Fruit fly (Drosophila melanogaster) whole organism, embryonic: ENCODE data around the gene CG13949.

Source experiments
- Asciz ChIP-seq: fragments of 200-800 bp; sonication (Bioruptor generic); optimal IDR thresholded peaks from 2 replicates; lab custom pipeline; 2017; ENCODE audit warnings: missing biosample characterization, mild to moderate bottlenecking, missing genetic modification characterization, missing genetic modification reagents
- Awh ChIP-seq: fragments of 200-800 bp; sonication (Bioruptor generic); IDR thresholded peaks from 2 replicates; pipeline ENCODE4, ENCODE4 v1.3.6; 2022; ENCODE audit warnings: missing biosample characterization, missing genetic modification characterization
- Bteb2 ChIP-seq: fragments of 200-800 bp; sonication (Bioruptor generic); optimal IDR thresholded peaks from 2 replicates; lab custom pipeline; 2016; ENCODE audit warnings: missing biosample characterization, missing genetic modification characterization
- CG10959 ChIP-seq: fragments of 200-800 bp; sonication (Bioruptor generic); IDR thresholded peaks from 2 replicates; pipeline ENCODE4 v1.3.6; 2022; ENCODE audit warnings: missing biosample characterization, missing genetic modification characterization
- CG12219 ChIP-seq: fragments of 200-800 bp; sonication (Bioruptor generic); optimal IDR thresholded peaks from 3 replicates; lab custom pipeline; 2018; ENCODE audit warnings: missing biosample characterization, mild to moderate bottlenecking, missing genetic modification characterization
- CG14050 ChIP-seq: fragments of 200-800 bp; sonication (Bioruptor generic); IDR thresholded peaks from 3 replicates; pipeline ENCODE4 v1.3.6; 2022; ENCODE audit warnings: missing biosample characterization, missing genetic modification characterization
- CG15479 ChIP-seq: fragments of 200-800 bp; sonication (Bioruptor generic); optimal IDR thresholded peaks from 3 replicates; lab custom pipeline; 2019; ENCODE audit warnings: missing biosample characterization, mild to moderate bottlenecking, missing genetic modification characterization, moderate library complexity
- CG15514 ChIP-seq: fragments of 200-800 bp; sonication (Bioruptor generic); optimal IDR thresholded peaks from 3 replicates; lab custom pipeline; 2017; ENCODE audit warnings: missing biosample characterization, missing genetic modification characterization, mild to moderate bottlenecking, moderate library complexity, missing genetic modification reagents
- CG16779 ChIP-seq: fragments of 200-800 bp; sonication (Bioruptor generic); IDR thresholded peaks from 2 replicates; pipeline ENCODE4 v1.3.6; 2022; ENCODE audit warnings: missing biosample characterization, missing genetic modification characterization
- CG17802 ChIP-seq: fragments of 200-800 bp; sonication (Bioruptor generic); optimal IDR thresholded peaks from 2 replicates; lab custom pipeline; 2018; ENCODE audit warnings: missing biosample characterization, mild to moderate bottlenecking, missing genetic modification characterization, moderate library complexity
- CG18764 ChIP-seq: fragments of 200-800 bp; sonication (Bioruptor generic); optimal IDR thresholded peaks from 3 replicates; lab custom pipeline; 2016; ENCODE audit warnings: missing biosample characterization, missing genetic modification characterization
- CG32767 ChIP-seq: fragments of 200-800 bp; sonication (Bioruptor generic); IDR thresholded peaks from 2 replicates; pipeline ENCODE4 v1.3.6; 2022; ENCODE audit warnings: missing biosample characterization, missing genetic modification characterization
- CG4820 ChIP-seq: fragments of 200-800 bp; sonication (Bioruptor generic); optimal IDR thresholded peaks from 3 replicates; lab custom pipeline; 2016; ENCODE audit warnings: missing biosample characterization, missing genetic modification characterization
- CG7963 ChIP-seq: fragments of 200-800 bp; sonication (Bioruptor generic); IDR thresholded peaks from 3 replicates; pipeline ENCODE4 v1.3.6; 2022; ENCODE audit warnings: missing biosample characterization, missing genetic modification characterization; ENCODE audit not compliant: partially characterized antibody
- CG8765 ChIP-seq: fragments of 200-800 bp; sonication (Bioruptor generic); IDR thresholded peaks from 2 replicates; pipeline ENCODE4 v1.3.6; 2022; ENCODE audit warnings: missing biosample characterization, missing genetic modification characterization
- CG9215 ChIP-seq: fragments of 200-800 bp; sonication (Bioruptor generic); IDR thresholded peaks from 2 replicates; pipeline ENCODE4 v1.3.6; 2022; ENCODE audit warnings: missing biosample characterization, missing genetic modification characterization
- Camta ChIP-seq: fragments of 200-800 bp; sonication (Bioruptor generic); optimal IDR thresholded peaks from 2 replicates; lab custom pipeline; 2016; ENCODE audit warnings: missing biosample characterization, missing genetic modification characterization
- Dbx ChIP-seq: fragments of 200-800 bp; sonication (Bioruptor generic); IDR thresholded peaks from 3 replicates; pipeline ENCODE4 v1.3.6; 2022; ENCODE audit warnings: missing biosample characterization, missing genetic modification characterization
- Dip2 ChIP-seq: fragments of 200-800 bp; sonication (Bioruptor generic); IDR thresholded peaks from 2 replicates; pipeline ENCODE4 v1.3.6; 2022; ENCODE audit warnings: missing biosample characterization, missing genetic modification characterization
- Hr51 ChIP-seq, 2 experiments: fragments of 200-800 bp; sonication (Bioruptor generic); optimal IDR thresholded peaks; 2 replicates in 1 of 2; 3 replicates in 1 of 2; lab custom pipeline; 2016 to 2018; ENCODE audit warnings: missing biosample characterization in 2 of 2, missing genetic modification characterization in 2 of 2, mild to moderate bottlenecking in 1 of 2, moderate library complexity in 1 of 2
- Lpt ChIP-seq: fragments of >200 bp; optimal IDR thresholded peaks from 2 replicates; lab custom pipeline; 2018; ENCODE audit warnings: missing biosample characterization, missing genetic modification characterization
- MESR4 ChIP-seq: fragments of 200-800 bp; sonication (Bioruptor generic); optimal IDR thresholded peaks from 2 replicates; lab custom pipeline; 2018; ENCODE audit warnings: missing biosample characterization, mild to moderate bottlenecking, missing genetic modification characterization, moderate library complexity
- MTF-1 ChIP-seq: fragments of 200-800 bp; sonication (Bioruptor generic); optimal IDR thresholded peaks from 2 replicates; lab custom pipeline; 2018; ENCODE audit warnings: missing biosample characterization, mild to moderate bottlenecking, missing genetic modification characterization, borderline replicate concordance
- Mad ChIP-seq: fragments of 200-800 bp; sonication (Bioruptor generic); optimal IDR thresholded peaks from 2 replicates; lab custom pipeline; 2016; ENCODE audit warnings: missing biosample characterization, missing genetic modification characterization
- Optix ChIP-seq: fragments of 200-800 bp; sonication (Bioruptor generic); IDR thresholded peaks from 3 replicates; pipeline ENCODE4 v1.3.6; 2022; ENCODE audit warnings: missing biosample characterization, missing genetic modification characterization
- Poxn ChIP-seq: fragments of 200-800 bp; sonication (Bioruptor generic); IDR thresholded peaks from 2 replicates; pipeline ENCODE4 v1.3.6; 2022; ENCODE audit warnings: missing biosample characterization, missing genetic modification characterization
- Rfx ChIP-seq: fragments of 200-800 bp; sonication (Bioruptor generic); IDR thresholded peaks from 2 replicates; pipeline ENCODE4 v1.3.6; 2022; ENCODE audit warnings: missing biosample characterization, missing genetic modification characterization
- Xrp1 ChIP-seq: fragments of 200-800 bp; sonication (Bioruptor generic); IDR thresholded peaks from 2 replicates; pipeline ENCODE4 v1.3.6; 2022; ENCODE audit warnings: missing biosample characterization, missing genetic modification characterization
- amos ChIP-seq: fragments of 200-800 bp; sonication (Bioruptor generic); IDR thresholded peaks from 2 replicates; pipeline ENCODE4 v1.3.6; 2022; ENCODE audit warnings: missing biosample characterization, missing genetic modification characterization; ENCODE audit not compliant: partially characterized antibody
- ara ChIP-seq: fragments of 200-800 bp; sonication (Bioruptor generic); IDR thresholded peaks from 2 replicates; pipeline ENCODE4 v1.3.6; 2022; ENCODE audit warnings: missing biosample characterization, missing genetic modification characterization
- bigmax ChIP-seq: fragments of 200-800 bp; sonication (Bioruptor generic); optimal IDR thresholded peaks from 2 replicates; lab custom pipeline; 2018; ENCODE audit warnings: missing biosample characterization, mild to moderate bottlenecking, missing genetic modification characterization
- cad ChIP-seq: fragments of >200 bp; optimal IDR thresholded peaks from 2 replicates; lab custom pipeline; 2017; ENCODE audit warnings: missing biosample characterization, missing genetic modification characterization
- cg ChIP-seq: fragments of 200-800 bp; sonication (Bioruptor generic); optimal IDR thresholded peaks from 3 replicates; lab custom pipeline; 2019; ENCODE audit warnings: missing biosample characterization, mild to moderate bottlenecking, missing genetic modification characterization, moderate library complexity
- dmrt99B ChIP-seq: fragments of 200-800 bp; sonication (Bioruptor generic); optimal IDR thresholded peaks from 2 replicates; lab custom pipeline; 2018; ENCODE audit warnings: missing biosample characterization, mild to moderate bottlenecking, missing genetic modification characterization, moderate library complexity
- dpn ChIP-seq, 2 experiments: fragments of 200-800 bp; sonication (Bioruptor generic); optimal IDR thresholded peaks; 3 replicates each; lab custom pipeline; 2016; ENCODE audit warnings: missing biosample characterization in 2 of 2, missing genetic modification characterization in 2 of 2
- esg ChIP-seq: fragments of 200-800 bp; sonication (Bioruptor generic); conservative IDR thresholded peaks from 2 replicates; pipeline ENCODE4 v1.3.6; 2022; ENCODE audit warnings: missing biosample characterization, missing genetic modification characterization
- gfzf ChIP-seq: fragments of 200-800 bp; sonication (Bioruptor generic); optimal IDR thresholded peaks from 2 replicates; lab custom pipeline; 2016; ENCODE audit warnings: missing biosample characterization, mild to moderate bottlenecking, missing genetic modification characterization, moderate library complexity
- gro ChIP-seq: fragments of 200-800 bp; sonication (Bioruptor generic); optimal IDR thresholded peaks from 2 replicates; lab custom pipeline; 2016; ENCODE audit warnings: missing biosample characterization, missing genetic modification characterization
- h ChIP-seq: fragments of >200 bp; optimal IDR thresholded peaks from 2 replicates; lab custom pipeline; 2017
- hth ChIP-seq: fragments of >200 bp; optimal IDR thresholded peaks from 2 replicates; lab custom pipeline; 2017; ENCODE audit warnings: inconsistent platforms
- insv ChIP-seq, 2 experiments: fragments of 200-800 bp; sonication (Bioruptor generic); optimal IDR thresholded peaks; 3 replicates each; lab custom pipeline; 2016 to 2018; ENCODE audit warnings: missing biosample characterization in 2 of 2, missing genetic modification characterization in 2 of 2
- jigr1 ChIP-seq: fragments of 200-800 bp; sonication (Bioruptor generic); IDR thresholded peaks from 3 replicates; pipeline ENCODE4 v1.3.6; 2022; ENCODE audit warnings: missing biosample characterization, missing genetic modification characterization
- mam ChIP-seq: fragments of 200-800 bp; sonication (Bioruptor generic); optimal IDR thresholded peaks from 3 replicates; lab custom pipeline; 2016; ENCODE audit warnings: missing biosample characterization, missing genetic modification characterization
- pfk ChIP-seq: fragments of 200-800 bp; sonication (Bioruptor generic); optimal IDR thresholded peaks from 2 replicates; lab custom pipeline; 2018; ENCODE audit warnings: missing biosample characterization, mild to moderate bottlenecking, missing genetic modification characterization, moderate library complexity
- sc ChIP-seq, 3 experiments: fragments of >200 bp in 2 of 3; fragments of 200-800 bp in 1 of 3; sonication (Bioruptor generic) in 1 of 3; optimal IDR thresholded peaks; 2 replicates in 2 of 3; 3 replicates in 1 of 3; lab custom pipeline; 2017; ENCODE audit warnings: mild to moderate bottlenecking in 1 of 3, missing biosample characterization in 1 of 3, missing genetic modification characterization in 1 of 3, missing genetic modification reagents in 1 of 3
- scrt ChIP-seq: fragments of 200-800 bp; sonication (Bioruptor generic); optimal IDR thresholded peaks from 2 replicates; lab custom pipeline; 2018; ENCODE audit warnings: missing biosample characterization, mild to moderate bottlenecking, missing genetic modification characterization, moderate library complexity
- sens ChIP-seq: fragments of 200-800 bp; sonication (Bioruptor generic); peaks from one replicate; lab custom pipeline; 2016; ENCODE audit warnings: missing biosample characterization, missing genetic modification characterization
- shn ChIP-seq: fragments of 200-800 bp; sonication (Bioruptor generic); optimal IDR thresholded peaks from 3 replicates; lab custom pipeline; 2016; ENCODE audit warnings: missing biosample characterization, missing genetic modification characterization
- sim ChIP-seq: fragments of 200-800 bp; sonication (Bioruptor generic); IDR thresholded peaks from 2 replicates; pipeline ENCODE4 v1.3.6; 2022; ENCODE audit warnings: missing biosample characterization, missing genetic modification characterization
- tna ChIP-seq: fragments of 200-800 bp; sonication (Bioruptor generic); IDR thresholded peaks from 2 replicates; pipeline ENCODE4 v1.3.6; 2022; ENCODE audit warnings: missing biosample characterization, missing genetic modification characterization; ENCODE audit not compliant: partially characterized antibody
- unpg ChIP-seq: fragments of 200-800 bp; sonication (Bioruptor generic); optimal IDR thresholded peaks from 3 replicates; lab custom pipeline; 2018; ENCODE audit warnings: missing biosample characterization, mild to moderate bottlenecking, missing genetic modification characterization, moderate library complexity

Gene CG13949

DNA sequence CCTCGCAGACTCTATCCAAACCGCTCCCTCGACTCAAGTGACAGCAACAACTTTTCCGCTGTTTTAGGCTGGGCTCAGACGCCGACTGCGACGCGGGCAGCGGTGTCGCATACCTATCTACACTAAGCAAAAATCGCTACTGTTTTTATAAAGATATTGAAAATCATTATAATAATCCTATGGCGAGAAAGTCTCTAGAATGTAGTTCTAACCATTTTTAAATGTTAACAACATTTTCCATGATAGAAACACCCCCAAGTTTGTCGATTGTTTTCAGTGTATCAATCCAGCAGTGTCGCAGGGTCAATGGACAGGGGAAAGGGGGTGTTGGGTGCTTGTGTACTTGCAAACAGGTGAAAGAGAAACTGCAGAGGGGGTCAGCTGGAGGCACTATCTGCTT lies 10.7 kb downstream of the CG13949 start (continued):
- TF ChIP-seq dmrt99B (tag; lab: Kevin White, UChicago) (peak; percentile 98), Dbx (GFP tag; lab: Robert Waterston, UW) (peak; percentile 97), scrt (peak; percentile 92), cad (GFP tag; lab: Kevin White, UChicago) (no peak), MTF-1 (GFP tag; lab: Kevin White, UChicago) (peak; percentile 93), Dip2 (GFP tag; lab: Robert Waterston, UW) (peak; percentile 63), Awh (GFP tag; lab: Robert Waterston, UW) (peak; percentile 94), bigmax (GFP tag; lab: Kevin White, UChicago) (peak; percentile 69), gro (peak; percentile 96), CG7963 (GFP tag; lab: Robert Waterston, UW) (no peak), Hr51 (GFP tag; optimal IDR thresholded peaks at IDR 0.05; lab: Kevin White, UChicago) (peak; percentile 94 to 97), sens (peak; percentile 99), CG8765 (GFP tag; lab: Robert Waterston, UW) (peak; percentile 93), CG18764 (GFP tag; lab: Kevin White, UChicago) (peak; percentile 87), Rfx (GFP tag; lab: Robert Waterston, UW) (peak; percentile 98), unpg (GFP tag; lab: Kevin White, UChicago) (peak; percentile 97), mam (GFP tag; lab: Kevin White, UChicago) (peak; percentile 96), insv (GFP tag; optimal IDR thresholded peaks at IDR 0.05; lab: Kevin White, UChicago) (peak; percentile 32 to 60), CG14050 (peak; percentile 96), cg (GFP tag; lab: Kevin White, UChicago) (peak; percentile 16), CG4820 (peak; percentile 96), hth (lab: Kevin White, UChicago) (no peak), sc (optimal IDR thresholded peaks at IDR 0.05; lab: Kevin White, UChicago) (no peak), sc (GFP tag; optimal IDR thresholded peaks at IDR 0.05; lab: Kevin White, UChicago) (peak; percentile 90), jigr1 (peak; percentile 89), shn (GFP tag; lab: Kevin White, UChicago) (peak; percentile 89), Mad (GFP tag; lab: Kevin White, UChicago) (peak; percentile 96), h (lab: Kevin White, UChicago) (no peak), CG9215 (GFP tag; lab: Robert Waterston, UW) (peak; percentile 92), MESR4 (GFP tag; lab: Kevin White, UChicago) (peak; percentile 62), CG15479 (GFP tag; lab: Kevin White, UChicago) (peak; percentile 91), Camta (peak; percentile 94), esg (peak; percentile 95), Xrp1 (peak; percentile 97), CG15514 (GFP tag; lab: Kevin White, UChicago) (peak; percentile 85), CG17802 (tag; lab: Kevin White, UChicago) (peak; percentile 87), Lpt (GFP tag; lab: Kevin White, UChicago) (no peak), amos (no peak), CG16779 (peak; percentile 95), pfk (GFP tag; lab: Kevin White, UChicago) (peak; percentile 20), CG12219 (peak; percentile 95), Poxn (GFP tag; lab: Robert Waterston, UW) (peak; percentile 79), ara (peak; percentile 97), CG32767 (GFP tag; lab: Robert Waterston, UW) (peak; percentile 93), Bteb2 (peak; percentile 94), Asciz (peak; percentile 95), CG10959 (GFP tag; lab: Robert Waterston, UW) (peak; percentile 91), tna (GFP tag; lab: Robert Waterston, UW) (no peak), dpn (GFP tag; optimal IDR thresholded peaks at IDR 0.05; lab: Kevin White, UChicago) (peak; percentile 97 to 98), Optix (GFP tag; lab: Robert Waterston, UW) (peak; percentile 95), sim (peak; percentile 94), gfzf (GFP tag; lab: Kevin White, UChicago) (peak; percentile 15)
